Fruit fly (Drosophila melanogaster) whole organism, wandering third instar larva: Measurements from ENCODE around the gene Cmpk.

Experiments used
- Hr83 ChIP-seq: fragments of 200-300 bp; sonication (Bioruptor generic); optimal IDR thresholded peaks from 2 replicates; lab custom pipeline; 2016; ENCODE audit warnings: missing biosample characterization, mild to moderate bottlenecking, missing genetic modification characterization, moderate library complexity; ENCODE audit not compliant: poor library complexity, severe bottlenecking
- OdsH ChIP-seq: fragments of 200-800 bp; sonication (Bioruptor generic); optimal IDR thresholded peaks from 2 replicates; lab custom pipeline; 2016; ENCODE audit warnings: missing biosample characterization, mild to moderate bottlenecking, missing genetic modification characterization
- Vsx2 ChIP-seq: fragments of 200-300, 225-300 bp; sonication (Bioruptor generic); optimal IDR thresholded peaks from 2 replicates; lab custom pipeline; 2018; ENCODE audit warnings: missing biosample characterization, missing genetic modification characterization; ENCODE audit not compliant: partially characterized antibody
- jim ChIP-seq: fragments of 175-275, 200-325 bp; sonication (Bioruptor generic); optimal IDR thresholded peaks from 2 replicates; lab custom pipeline; 2016; ENCODE audit warnings: missing biosample characterization, mild to moderate bottlenecking, missing genetic modification characterization
- pan ChIP-seq: fragments of >200 bp; optimal IDR thresholded peaks from 2 replicates; lab custom pipeline; 2017
- psq ChIP-seq: fragments of 200-800 bp; sonication (Bioruptor generic); optimal IDR thresholded peaks from 3 replicates; lab custom pipeline; 2017; ENCODE audit warnings: missing biosample characterization, mild to moderate bottlenecking, missing genetic modification characterization, moderate library complexity

DNA sequence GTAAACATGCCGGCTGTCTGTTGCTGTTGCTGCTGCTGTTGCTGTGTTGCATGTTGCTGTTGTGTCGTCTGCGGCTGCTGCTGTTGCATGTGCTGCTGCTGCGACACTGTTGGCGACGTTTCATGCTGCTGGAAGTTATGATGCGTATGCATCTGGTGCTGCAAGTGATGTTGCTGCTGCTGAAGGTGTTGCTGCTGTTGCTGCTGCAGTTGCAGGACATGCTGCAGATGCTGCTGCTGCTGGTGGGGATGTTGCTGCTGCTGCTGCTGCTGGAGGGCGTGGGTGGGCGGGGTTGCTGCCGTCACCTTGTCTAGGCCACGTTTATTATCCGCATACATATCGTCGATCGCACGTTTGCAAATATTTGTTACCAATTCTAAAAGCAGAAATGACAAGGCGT lies 41.0 kb upstream of the Cmpk start:
- TF ChIP-seq Hr83 (GFP tag; lab: Kevin White, UChicago), result no peak
- TF ChIP-seq jim (GFP tag; lab: Kevin White, UChicago), result no peak
- TF ChIP-seq psq (GFP tag; lab: Kevin White, UChicago), result no peak
- TF ChIP-seq pan (lab: Kevin White, UChicago), result no peak
- no peak for TF ChIP-seq OdsH (GFP tag; lab: Kevin White, UChicago)
- TF ChIP-seq Vsx2 (GFP tag; lab: Kevin White, UChicago), result no peak
